Worm (Caenorhabditis elegans) whole organism, L4/young adult: ENCODE data around the gene clik-1.

Source experiments
- W03F9.2 ChIP-seq: fragments of 150-350 bp; optimal IDR thresholded peaks from 2 replicates; lab custom pipeline; 2014; ENCODE audit warnings: missing biosample characterization, missing genetic modification characterization
- dao-5 ChIP-seq: sonication (generic microtip); optimal IDR thresholded peaks from 2 replicates; lab custom pipeline; 2016; ENCODE audit warnings: missing genotype, missing genetic modification characterization, moderate library complexity, missing compliant biosample characterization
- him-1 ChIP-seq: sonication (generic microtip); optimal IDR thresholded peaks from 2 replicates; lab custom pipeline; 2016; ENCODE audit warnings: missing genotype, missing genetic modification reagents, missing genetic modification characterization, missing compliant biosample characterization

DNA sequence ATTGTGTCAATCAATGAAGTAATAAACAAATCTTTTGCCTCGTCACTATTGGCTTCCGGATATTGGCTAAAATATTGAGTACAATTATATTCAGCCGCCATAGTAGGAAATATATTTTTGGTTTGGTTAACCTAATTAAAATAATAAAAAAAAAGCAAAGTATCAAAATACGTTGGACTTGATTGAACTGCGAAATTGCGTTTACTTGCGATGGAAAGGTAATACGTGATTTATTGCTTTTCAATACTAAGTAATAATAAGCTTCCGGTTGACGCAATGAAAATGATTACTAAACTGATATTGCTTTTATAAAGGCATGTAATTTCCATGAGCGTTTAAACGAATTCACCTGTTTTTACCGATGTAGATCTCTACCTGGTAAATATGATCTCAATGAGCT, 31.0 kb upstream of the clik-1 start, which contains the start of gene dmsr-9:
- TF ChIP-seq him-1 (tag; lab: Kevin White, UChicago) = no peak
- no peak for TF ChIP-seq W03F9.2
- no peak for TF ChIP-seq dao-5 (tag; lab: Kevin White, UChicago)
